Worm (Caenorhabditis elegans): ENCODE results near the gene fbxb-1.

ce11 chrV:19259403-19259802 is 19.2 kb downstream of the fbxb-1 start:
- TF ChIP-seq hmg-4 (GFP tag; optimal IDR thresholded peaks at IDR 0.05) (no peak), ceh-13 (GFP tag; optimal IDR thresholded peaks at IDR 0.05) (no peak), flt-1 (GFP tag; IDR thresholded peaks at IDR 0.05) (no peak), ama-1 (optimal IDR thresholded peaks at IDR 0.05) (no peak), tra-4 (tag; optimal IDR thresholded peaks at IDR 0.05) (no peak), hnd-1 (tag; optimal IDR thresholded peaks at IDR 0.05) (no peak), hmbx-1 (tag; optimal IDR thresholded peaks at IDR 0.05) (no peak), pes-1 (GFP tag; IDR thresholded peaks at IDR 0.05) (no peak), aly-1 (tag; optimal IDR thresholded peaks at IDR 0.05) (no peak), tbx-11 (GFP tag; IDR thresholded peaks at IDR 0.05) (no peak), scrt-1 (GFP tag; IDR thresholded peaks at IDR 0.05) (no peak), sea-1 (GFP tag; conservative IDR thresholded peaks at IDR 0.05) (no peak)
